Worm (Caenorhabditis elegans) whole organism, early embryonic: ENCODE results near the gene glrx-5.

Source experiments
- ama-1 ChIP-seq: fragments of 150-350 bp; optimal IDR thresholded peaks from 2 replicates; lab custom pipeline; 2014
- hnd-1 ChIP-seq: sonication (generic microtip); optimal IDR thresholded peaks from 2 replicates; lab custom pipeline; 2016; ENCODE audit warnings: missing genetic modification characterization, missing compliant biosample characterization
- tbx-37 ChIP-seq: fragments of 200-800 bp; sonication (Bioruptor generic); conservative IDR thresholded peaks from 2 replicates; pipeline ENCODE4 v1.3.6; 2022; ENCODE audit warnings: missing genetic modification reagents, missing genetic modification characterization, missing compliant biosample characterization

- no peak for TF ChIP-seq ama-1 (lab: Kevin White, UChicago)
- TF ChIP-seq hnd-1 (tag; lab: Kevin White, UChicago) = no peak
- no peak for TF ChIP-seq tbx-37 (GFP tag; lab: Robert Waterston, UW)
Measured at ce11 chrIII:12421708-12422107, 48.1 kb upstream of the glrx-5 start, which contains the start of gene tat-1.
